Worm (Caenorhabditis elegans): Measurements from ENCODE around the gene Y38F1A.7.

DNA sequence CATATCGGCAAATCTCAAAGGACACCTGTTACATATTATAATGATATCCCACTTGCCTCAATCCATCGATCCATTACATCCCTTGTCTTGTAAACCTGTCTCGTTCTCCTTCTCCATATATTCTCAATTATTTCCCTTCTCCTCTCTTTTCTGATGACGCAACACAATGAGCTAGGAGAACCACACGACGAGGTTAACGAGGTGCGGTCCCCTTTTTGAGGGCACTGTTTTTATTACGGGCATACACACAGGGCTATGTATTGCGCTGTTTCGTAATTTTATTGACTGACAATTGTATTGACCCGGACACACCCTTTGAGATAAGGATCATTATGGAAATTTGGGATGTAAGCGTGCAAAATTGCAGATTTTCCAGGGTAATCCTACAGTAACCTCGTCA lies 18.9 kb downstream of the Y38F1A.7 start:
- no peak for TF ChIP-seq him-1 (tag; optimal IDR thresholded peaks at IDR 0.05)
- no peak for TF ChIP-seq W03F9.2 (tag; optimal IDR thresholded peaks at IDR 0.05)
- no peak for TF ChIP-seq dao-5 (tag; optimal IDR thresholded peaks at IDR 0.05)
